Worm (Caenorhabditis elegans) whole organism, L1 larva: ENCODE measurements around the gene grsp-4.

Experiments used
- C16A3.4 ChIP-seq: fragments of 150-350 bp; optimal IDR thresholded peaks from 2 replicates; lab custom pipeline; 2014; ENCODE audit warnings: missing biosample characterization, missing genetic modification characterization
- Y116A8C.19 ChIP-seq: sonication (generic microtip); optimal IDR thresholded peaks from 2 replicates; lab custom pipeline; 2016; ENCODE audit warnings: missing compliant biosample characterization, missing genetic modification characterization, borderline replicate concordance
- alr-1 ChIP-seq: fragments of 200-800 bp; sonication (Bioruptor generic); optimal IDR thresholded peaks from 2 replicates; lab custom pipeline; 2018; ENCODE audit warnings: borderline replicate concordance, mild to moderate bottlenecking, missing genetic modification characterization, missing compliant biosample characterization
- ama-1 ChIP-seq: fragments of 150-350 bp; optimal IDR thresholded peaks from 2 replicates; lab custom pipeline; 2014
- ceh-8 ChIP-seq: fragments of 200-800 bp; sonication (Bioruptor generic); optimal IDR thresholded peaks from 2 replicates; lab custom pipeline; 2018; ENCODE audit warnings: mild to moderate bottlenecking, missing genetic modification characterization, moderate library complexity, missing compliant biosample characterization
- dpl-1 ChIP-seq, 3 experiments: fragments of 150-350 bp in 2 of 3; sonication (generic microtip) in 1 of 3; optimal IDR thresholded peaks; 2 replicates each; lab custom pipeline; 2014 to 2017; ENCODE audit warnings: missing biosample characterization in 3 of 3, missing genetic modification characterization in 3 of 3, missing genetic modification reagents in 3 of 3
- dsc-1 ChIP-seq: sonication (generic microtip); optimal IDR thresholded peaks from 2 replicates; lab custom pipeline; 2016; ENCODE audit warnings: mild to moderate bottlenecking, missing genetic modification characterization, missing compliant biosample characterization
- egl-13 ChIP-seq: sonication (generic microtip); optimal IDR thresholded peaks from 2 replicates; lab custom pipeline; 2016; ENCODE audit warnings: missing genotype, missing genetic modification reagents, missing genetic modification characterization, missing compliant biosample characterization
- egl-27 ChIP-seq, 2 experiments: fragments of 150-350 bp in 1 of 2; sonication (generic microtip); optimal IDR thresholded peaks; 3 replicates each; lab custom pipeline; 2017 to 2018; ENCODE audit warnings: missing biosample characterization in 2 of 2, missing genetic modification characterization in 2 of 2, missing genetic modification reagents in 2 of 2
- elt-2 ChIP-seq: sonication (generic microtip); optimal IDR thresholded peaks from 2 replicates; lab custom pipeline; 2016; ENCODE audit warnings: missing genetic modification characterization, mild to moderate bottlenecking, inconsistent platforms, missing compliant biosample characterization, missing genetic modification reagents
- elt-3 ChIP-seq, 6 experiments: fragments of 150-350 bp in 1 of 6; sonication (generic microtip); optimal IDR thresholded peaks; 2 replicates each; lab custom pipeline; 2017 to 2018; ENCODE audit warnings: missing biosample characterization in 6 of 6, missing genetic modification characterization in 6 of 6, inconsistent platforms in 1 of 6
- fkh-4 ChIP-seq: sonication (generic microtip); optimal IDR thresholded peaks from 2 replicates; lab custom pipeline; 2016; ENCODE audit warnings: missing compliant biosample characterization, missing genetic modification characterization, borderline replicate concordance
- fkh-8 ChIP-seq: sonication (generic microtip); optimal IDR thresholded peaks from 2 replicates; lab custom pipeline; 2016; ENCODE audit warnings: mild to moderate bottlenecking, missing genetic modification characterization, missing compliant biosample characterization
- grh-1 ChIP-seq: fragments of 200-800 bp; sonication (Bioruptor generic); IDR thresholded peaks from 2 replicates; pipeline ENCODE4 v1.3.6; 2022; ENCODE audit warnings: missing genetic modification reagents, missing genetic modification characterization, missing compliant biosample characterization
- hlh-4 ChIP-seq: sonication (generic microtip); optimal IDR thresholded peaks from 2 replicates; lab custom pipeline; 2016; ENCODE audit warnings: mild to moderate bottlenecking, missing genetic modification characterization, missing compliant biosample characterization
- lin-13 ChIP-seq: fragments of 150-350 bp; optimal IDR thresholded peaks from 2 replicates; lab custom pipeline; 2014; ENCODE audit warnings: missing biosample characterization, missing genetic modification reagents, missing genetic modification characterization
- lin-39 ChIP-seq: fragments of 150-350 bp; optimal IDR thresholded peaks from 2 replicates; lab custom pipeline; 2014; ENCODE audit warnings: missing biosample characterization, missing genetic modification reagents, missing genetic modification characterization
- lsy-2 ChIP-seq, 2 experiments: fragments of 150-350 bp; optimal IDR thresholded peaks; 2 replicates each; lab custom pipeline; 2014; ENCODE audit warnings: missing biosample characterization in 2 of 2, missing genetic modification characterization in 2 of 2
- nhr-12 ChIP-seq: sonication (generic microtip); optimal IDR thresholded peaks from 2 replicates; lab custom pipeline; 2017; ENCODE audit warnings: missing biosample characterization, missing genetic modification characterization
- nhr-71 ChIP-seq: sonication (generic microtip); optimal IDR thresholded peaks from 2 replicates; lab custom pipeline; 2016; ENCODE audit warnings: mild to moderate bottlenecking, missing genetic modification characterization, moderate library complexity, missing compliant biosample characterization
- nhr-77 ChIP-seq: fragments of 150-350 bp; optimal IDR thresholded peaks from 2 replicates; lab custom pipeline; 2014; ENCODE audit warnings: missing biosample characterization, missing genetic modification characterization
- rnt-1 ChIP-seq: sonication (generic microtip); optimal IDR thresholded peaks from 2 replicates; lab custom pipeline; 2016; ENCODE audit warnings: mild to moderate bottlenecking, missing genetic modification characterization, moderate library complexity, missing compliant biosample characterization
- skn-1 ChIP-seq: fragments of 150-350 bp; optimal IDR thresholded peaks from 2 replicates; lab custom pipeline; 2014; ENCODE audit warnings: missing biosample characterization, missing genetic modification characterization
- sox-4 ChIP-seq: sonication (generic microtip); optimal IDR thresholded peaks from 2 replicates; lab custom pipeline; 2016; ENCODE audit warnings: missing genetic modification characterization, missing compliant biosample characterization
- sup-37 ChIP-seq: fragments of 200-800 bp; sonication (Bioruptor generic); optimal IDR thresholded peaks from 2 replicates; lab custom pipeline; 2018; ENCODE audit warnings: mild to moderate bottlenecking, missing genetic modification characterization, missing compliant biosample characterization
- tlp-1 ChIP-seq: fragments of 150-350 bp; optimal IDR thresholded peaks from 2 replicates; lab custom pipeline; 2014; ENCODE audit warnings: missing biosample characterization, missing genetic modification characterization
- unc-86 ChIP-seq: sonication (generic microtip); optimal IDR thresholded peaks from 2 replicates; lab custom pipeline; 2016; ENCODE audit warnings: missing genetic modification characterization, missing compliant biosample characterization
- xbp-1 ChIP-seq: sonication (generic microtip); optimal IDR thresholded peaks from 2 replicates; lab custom pipeline; 2016; ENCODE audit warnings: missing genetic modification characterization, missing compliant biosample characterization
- zag-1 ChIP-seq: fragments of 150-350 bp; optimal IDR thresholded peaks from 2 replicates; lab custom pipeline; 2014; ENCODE audit warnings: missing biosample characterization, missing genetic modification characterization
- zip-4 ChIP-seq: fragments of 200-800 bp; sonication (Bioruptor generic); optimal IDR thresholded peaks from 2 replicates; lab custom pipeline; 2018; ENCODE audit warnings: mild to moderate bottlenecking, missing genetic modification characterization, moderate library complexity, missing compliant biosample characterization

The grsp-4 gene

DNA sequence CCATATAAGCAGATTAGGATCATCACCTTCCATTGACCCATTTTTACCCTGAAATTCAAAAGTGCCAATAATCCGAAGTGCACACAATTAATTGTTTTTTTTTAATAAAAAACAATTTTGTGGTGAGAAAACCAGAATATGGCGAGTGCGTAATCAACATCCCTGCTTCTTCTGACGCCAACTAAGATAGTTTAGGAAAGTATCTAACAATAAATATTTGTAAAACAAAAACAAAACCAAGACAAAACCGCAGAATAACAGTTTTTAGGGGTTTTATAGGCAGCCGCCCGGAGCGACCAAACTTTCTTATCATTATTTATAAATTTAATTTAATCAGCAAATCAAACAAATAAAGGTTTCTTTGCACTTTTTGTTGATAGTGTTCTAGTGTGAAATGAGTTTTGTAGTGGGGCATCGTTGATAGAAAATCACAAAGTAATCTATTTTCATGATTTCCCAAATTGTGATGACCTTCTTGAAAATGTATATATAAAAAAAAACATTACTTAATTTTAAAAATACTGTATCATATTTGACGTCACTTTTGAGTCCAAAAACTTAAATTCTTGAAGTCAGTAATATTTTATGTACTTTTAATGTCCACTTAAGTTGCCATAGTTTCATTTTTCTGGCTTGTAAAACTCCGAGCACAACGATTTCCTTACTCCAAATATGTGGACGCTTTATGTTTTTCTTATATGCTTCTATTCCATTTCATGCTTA lies 14.9 kb upstream of the grsp-4 start, which contains the start of the genes folt-3 and clec-214:
folt-3 (minus strand) TSS at position 51 of the 723 bp plus-strand sequence.
clec-214 (plus strand) TSS at position 673 of the 723 bp plus-strand sequence.
- peak; percentile 32 for TF ChIP-seq elt-2 (tag; lab: Kevin White, UChicago)
- TF ChIP-seq lin-13 = no peak

DNA sequence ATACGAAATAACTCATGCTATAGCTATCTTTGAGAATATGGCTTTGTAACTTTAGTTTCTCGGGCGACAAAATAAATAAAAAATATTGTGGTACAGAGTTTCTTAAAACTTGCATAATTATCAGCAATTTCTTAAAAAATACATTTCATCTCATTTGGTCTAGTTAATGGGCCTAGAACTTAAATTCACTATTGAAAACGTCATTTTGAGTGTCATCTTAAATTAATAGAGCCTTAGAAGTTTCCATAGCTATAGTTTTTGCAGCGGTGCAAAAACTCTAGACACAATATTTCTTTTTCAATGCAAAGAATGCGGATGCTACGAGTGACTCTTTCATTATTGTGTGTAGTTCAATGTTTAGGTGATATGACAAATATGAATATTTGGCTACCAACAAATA lies 12.7 kb upstream of the grsp-4 start, which contains the start of gene clec-215:
clec-215 (plus strand) TSS at position 301 of the 400 bp plus-strand sequence.
- TF ChIP-seq nhr-77 (tag; lab: Kevin White, UChicago) = no peak
- TF ChIP-seq ceh-8 = no peak
- no peak for TF ChIP-seq fkh-8 (tag; lab: Kevin White, UChicago)
- TF ChIP-seq sup-37 (GFP tag; lab: Kevin White, UChicago) = no peak
- TF ChIP-seq unc-86 (tag; lab: Kevin White, UChicago) = no peak
- no peak for TF ChIP-seq ama-1 (lab: Kevin White, UChicago)
- TF ChIP-seq nhr-12 (tag; lab: Kevin White, UChicago) = no peak
- no peak for TF ChIP-seq lin-39 (tag; lab: Kevin White, UChicago)
- TF ChIP-seq rnt-1 (tag; lab: Kevin White, UChicago) = no peak
- TF ChIP-seq nhr-71 = no peak

DNA sequence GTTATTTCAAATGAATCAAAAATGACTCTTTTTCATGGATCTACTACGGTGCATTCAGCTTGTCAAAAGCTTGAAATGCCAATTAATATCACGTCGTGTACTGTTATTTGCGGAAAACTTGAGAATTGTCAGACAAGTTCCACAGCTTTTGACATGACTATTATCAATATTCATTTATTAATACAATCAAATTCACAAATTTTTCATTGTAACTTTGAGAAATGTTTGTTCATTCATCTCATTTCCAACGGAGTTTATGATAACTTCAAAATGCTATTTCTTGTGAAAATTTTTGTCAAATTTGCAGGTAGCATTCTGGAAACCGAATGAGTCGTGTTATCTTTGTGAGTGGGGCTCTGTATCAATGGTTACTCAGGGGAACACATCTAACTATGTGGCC lies 6.6 kb upstream of the grsp-4 start, which contains the start of gene C50E3.15:
C50E3.15 (plus strand) TSS at position 301 of the 400 bp plus-strand sequence.
- TF ChIP-seq lsy-2 (tag; optimal IDR thresholded peaks at IDR 0.05; lab: Kevin White, UChicago) = no peak
- TF ChIP-seq dpl-1 (GFP tag; optimal IDR thresholded peaks at IDR 0.05; lab: Kevin White, UChicago) = no peak
- no peak for TF ChIP-seq grh-1
- TF ChIP-seq egl-27 (tag; optimal IDR thresholded peaks at IDR 0.05; lab: Kevin White, UChicago) = no peak
- no peak for TF ChIP-seq tlp-1 (tag; lab: Kevin White, UChicago)
- TF ChIP-seq alr-1 (tag; lab: Kevin White, UChicago) = no peak
- no peak for TF ChIP-seq C16A3.4 (tag; lab: Kevin White, UChicago)
- no peak for TF ChIP-seq sup-37 (GFP tag; lab: Kevin White, UChicago)
- no peak for TF ChIP-seq elt-3 (tag; optimal IDR thresholded peaks at IDR 0.05; lab: Kevin White, UChicago)
- no peak for TF ChIP-seq egl-13
- TF ChIP-seq zag-1 = no peak
- TF ChIP-seq zip-4 = no peak
- TF ChIP-seq fkh-4 (tag; lab: Kevin White, UChicago) = no peak
- no peak for TF ChIP-seq Y116A8C.19 (tag; lab: Kevin White, UChicago)
- no peak for TF ChIP-seq fkh-8 (tag; lab: Kevin White, UChicago)

DNA sequence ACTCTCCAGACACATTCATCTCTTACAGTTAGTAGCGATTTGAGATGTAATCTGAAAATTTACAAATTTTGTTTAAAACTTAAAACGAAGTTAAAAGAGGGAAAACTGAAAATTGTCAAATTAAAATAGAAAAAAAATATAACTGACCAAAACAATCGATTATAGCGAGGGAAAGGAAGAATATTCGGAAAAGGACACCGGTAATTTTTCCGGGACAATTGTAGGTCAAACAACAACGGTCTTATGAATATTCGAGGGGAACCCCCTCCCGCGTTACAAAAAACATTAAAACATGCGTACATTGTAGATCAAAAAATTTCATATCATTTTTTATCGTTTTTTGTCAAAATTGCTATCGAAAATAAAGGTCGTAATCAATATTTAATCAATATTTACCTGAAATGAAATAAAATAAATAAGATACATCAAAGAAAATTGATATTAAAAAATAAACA lies 2.7 kb upstream of the grsp-4 start, which contains the start of gene C50E3.12:
C50E3.12 (minus strand) TSS at position 51 of the 455 bp plus-strand sequence.
- TF ChIP-seq C16A3.4 (tag; lab: Kevin White, UChicago) (no peak), xbp-1 (tag; lab: Kevin White, UChicago) (no peak), skn-1 (tag; lab: Kevin White, UChicago) (no peak), elt-3 (tag; optimal IDR thresholded peaks at IDR 0.05; lab: Kevin White, UChicago) (no peak), sup-37 (GFP tag; lab: Kevin White, UChicago) (no peak), hlh-4 (tag; lab: Kevin White, UChicago) (no peak)

DNA sequence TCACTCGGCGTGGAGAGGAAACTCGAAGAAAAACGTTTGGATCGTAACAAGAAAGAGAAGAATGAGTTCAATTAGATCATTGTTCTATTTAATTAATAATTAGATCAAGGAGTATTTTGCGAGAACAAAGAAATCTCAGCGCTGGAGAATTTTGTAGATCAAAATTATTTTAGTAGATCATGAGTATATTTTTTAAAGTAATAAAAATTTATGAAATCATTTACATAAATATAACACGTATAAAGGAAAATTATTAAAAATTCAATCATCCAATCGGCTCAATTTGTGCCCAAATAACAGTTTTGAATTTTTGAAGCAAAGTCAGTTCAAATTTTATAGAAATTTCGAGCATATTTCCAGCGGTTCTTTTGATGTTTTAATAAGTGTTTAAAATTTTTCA lies 600 bp upstream of the grsp-4 start, which contains the start of gene C50E3.13:
C50E3.13 (minus strand) TSS at position 101 of the 400 bp plus-strand sequence.
- no peak for TF ChIP-seq dsc-1 (tag; lab: Kevin White, UChicago)

DNA sequence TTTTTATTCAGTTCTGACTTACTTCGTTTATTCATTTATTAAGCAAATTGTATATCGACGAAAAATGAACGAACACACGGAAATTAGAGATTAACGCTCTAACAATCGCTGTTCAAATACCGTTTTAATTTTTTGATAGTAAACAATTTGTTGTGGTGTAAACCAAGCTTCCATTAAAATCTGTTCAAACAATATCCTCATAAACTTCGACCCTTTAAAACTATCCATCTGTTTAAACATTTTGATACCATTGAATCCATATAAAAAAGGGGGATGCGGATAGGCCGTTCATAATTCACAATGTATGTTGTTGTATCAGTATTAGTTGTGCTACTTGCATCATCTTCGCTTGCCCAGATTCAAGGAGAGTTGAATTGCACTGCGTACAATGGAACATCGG lies 1.8 kb downstream of the grsp-4 start, which contains the start of gene F07C4.6:
F07C4.6 (plus strand) TSS at position 301 of the 400 bp plus-strand sequence.
- TF ChIP-seq ama-1 (lab: Kevin White, UChicago) (no peak), sox-4 (tag; lab: Kevin White, UChicago) (no peak)
